Worm (Caenorhabditis elegans) whole organism, L1 larva: ENCODE measurements around the gene chil-14.
A peak's percentile ranks its signal among the peaks of the same experiment; 100 is the strongest.

Source experiments
- C16A3.4 ChIP-seq: fragments of 150-350 bp; optimal IDR thresholded peaks from 2 replicates; lab custom pipeline; 2014; ENCODE audit warnings: missing biosample characterization, missing genetic modification characterization
- C34B4.2 ChIP-seq: sonication (generic microtip); optimal IDR thresholded peaks from 2 replicates; lab custom pipeline; 2017; ENCODE audit warnings: mild to moderate bottlenecking, missing genetic modification characterization, missing compliant biosample characterization
- aha-1 ChIP-seq: fragments of 150-350 bp; optimal IDR thresholded peaks from 2 replicates; lab custom pipeline; 2014; ENCODE audit warnings: missing biosample characterization, missing genetic modification characterization
- alr-1 ChIP-seq: fragments of 200-800 bp; sonication (Bioruptor generic); optimal IDR thresholded peaks from 2 replicates; lab custom pipeline; 2018; ENCODE audit warnings: borderline replicate concordance, mild to moderate bottlenecking, missing genetic modification characterization, missing compliant biosample characterization
- ceh-63 ChIP-seq: fragments of 200-800 bp; sonication (Bioruptor generic); optimal IDR thresholded peaks from 2 replicates; lab custom pipeline; 2018; ENCODE audit warnings: mild to moderate bottlenecking, missing genetic modification characterization, missing compliant biosample characterization
- ceh-82 ChIP-seq, 3 experiments: fragments of 150-350 bp in 1 of 3; sonication (generic microtip) in 2 of 3; optimal IDR thresholded peaks; 2 replicates each; lab custom pipeline; 2014 to 2017; ENCODE audit warnings: missing biosample characterization in 3 of 3, missing genetic modification characterization in 3 of 3
- ceh-88 ChIP-seq: fragments of 200-800 bp; sonication (Bioruptor generic); IDR thresholded peaks from 2 replicates; pipeline ENCODE4 v1.3.6; 2022; ENCODE audit warnings: missing genetic modification characterization, missing compliant biosample characterization
- ces-1 ChIP-seq: fragments of 150-350 bp; optimal IDR thresholded peaks from 2 replicates; lab custom pipeline; 2014; ENCODE audit warnings: missing biosample characterization, missing genetic modification reagents, missing genetic modification characterization
- efl-1 ChIP-seq, 4 experiments: fragments of 150-350 bp; optimal IDR thresholded peaks in 3 of 4; peaks in 1 of 4; 1 replicate in 1 of 4; 2 replicates in 3 of 4; lab custom pipeline; 2014; ENCODE audit warnings: missing biosample characterization in 2 of 4, missing genetic modification characterization in 2 of 4, missing genetic modification reagents in 2 of 4
- egl-27 ChIP-seq, 2 experiments: fragments of 150-350 bp in 1 of 2; sonication (generic microtip); optimal IDR thresholded peaks; 3 replicates each; lab custom pipeline; 2017 to 2018; ENCODE audit warnings: missing biosample characterization in 2 of 2, missing genetic modification characterization in 2 of 2, missing genetic modification reagents in 2 of 2
- elt-2 ChIP-seq: sonication (generic microtip); optimal IDR thresholded peaks from 2 replicates; lab custom pipeline; 2016; ENCODE audit warnings: missing genetic modification characterization, mild to moderate bottlenecking, inconsistent platforms, missing compliant biosample characterization, missing genetic modification reagents
- elt-3 ChIP-seq, 6 experiments: fragments of 150-350 bp in 1 of 6; sonication (generic microtip); optimal IDR thresholded peaks; 2 replicates each; lab custom pipeline; 2017 to 2018; ENCODE audit warnings: missing biosample characterization in 6 of 6, missing genetic modification characterization in 6 of 6, inconsistent platforms in 1 of 6
- ets-5 ChIP-seq: fragments of 200-800 bp; sonication (Bioruptor generic); IDR thresholded peaks from 2 replicates; pipeline ENCODE4 v1.3.6; 2022; ENCODE audit warnings: missing genetic modification characterization, missing compliant biosample characterization
- fkh-10 ChIP-seq: sonication (generic microtip); optimal IDR thresholded peaks from 2 replicates; lab custom pipeline; 2017; ENCODE audit warnings: missing biosample characterization, missing genetic modification reagents, missing genetic modification characterization
- fkh-8 ChIP-seq: sonication (generic microtip); optimal IDR thresholded peaks from 2 replicates; lab custom pipeline; 2016; ENCODE audit warnings: mild to moderate bottlenecking, missing genetic modification characterization, missing compliant biosample characterization
- fos-1 ChIP-seq: fragments of 150-350 bp; optimal IDR thresholded peaks from 2 replicates; lab custom pipeline; 2014; ENCODE audit warnings: missing biosample characterization, missing genetic modification characterization
- grh-1 ChIP-seq: fragments of 200-800 bp; sonication (Bioruptor generic); IDR thresholded peaks from 2 replicates; pipeline ENCODE4 v1.3.6; 2022; ENCODE audit warnings: missing genetic modification reagents, missing genetic modification characterization, missing compliant biosample characterization
- hlh-4 ChIP-seq: sonication (generic microtip); optimal IDR thresholded peaks from 2 replicates; lab custom pipeline; 2016; ENCODE audit warnings: mild to moderate bottlenecking, missing genetic modification characterization, missing compliant biosample characterization
- hpl-2 ChIP-seq: fragments of 150-350 bp; optimal IDR thresholded peaks from 2 replicates; lab custom pipeline; 2014; ENCODE audit warnings: missing biosample characterization, missing genetic modification reagents, missing genetic modification characterization
- irx-1 ChIP-seq: sonication (generic microtip); optimal IDR thresholded peaks from 2 replicates; lab custom pipeline; 2016; ENCODE audit warnings: missing genetic modification characterization, missing compliant biosample characterization
- lin-13 ChIP-seq: fragments of 150-350 bp; optimal IDR thresholded peaks from 2 replicates; lab custom pipeline; 2014; ENCODE audit warnings: missing biosample characterization, missing genetic modification reagents, missing genetic modification characterization
- lin-14 ChIP-seq: fragments of 200-800 bp; sonication (Bioruptor generic); optimal IDR thresholded peaks from 2 replicates; lab custom pipeline; 2018; ENCODE audit warnings: mild to moderate bottlenecking, missing genetic modification characterization, moderate library complexity, missing compliant biosample characterization
- lin-15B ChIP-seq: fragments of 150-350 bp; sonication (generic microtip); optimal IDR thresholded peaks from 3 replicates; lab custom pipeline; 2014; ENCODE audit warnings: missing biosample characterization, missing genetic modification characterization
- lin-35 ChIP-seq, 2 experiments: fragments of 150-350 bp; optimal IDR thresholded peaks; 2 replicates each; lab custom pipeline; 2014; ENCODE audit warnings: missing biosample characterization in 2 of 2, missing genetic modification characterization in 2 of 2, missing genetic modification reagents in 2 of 2
- lin-39 ChIP-seq: fragments of 150-350 bp; optimal IDR thresholded peaks from 2 replicates; lab custom pipeline; 2014; ENCODE audit warnings: missing biosample characterization, missing genetic modification reagents, missing genetic modification characterization
- mab-9 ChIP-seq: fragments of 200-800 bp; sonication (Bioruptor generic); IDR thresholded peaks from 2 replicates; pipeline ENCODE4 v1.3.6; 2022; ENCODE audit warnings: missing genetic modification reagents, missing genetic modification characterization, missing compliant biosample characterization
- mef-2 ChIP-seq: fragments of 150-350 bp; optimal IDR thresholded peaks from 2 replicates; lab custom pipeline; 2014; ENCODE audit warnings: missing biosample characterization, missing genetic modification characterization
- nhr-12 ChIP-seq: sonication (generic microtip); optimal IDR thresholded peaks from 2 replicates; lab custom pipeline; 2017; ENCODE audit warnings: missing biosample characterization, missing genetic modification characterization
- nhr-19 ChIP-seq: fragments of 200-800 bp; sonication (Bioruptor generic); conservative IDR thresholded peaks from 2 replicates; pipeline ENCODE4 v1.3.6; 2022; ENCODE audit warnings: missing genetic modification characterization, missing compliant biosample characterization
- nhr-237 ChIP-seq: fragments of 150-350 bp; optimal IDR thresholded peaks from 2 replicates; lab custom pipeline; 2014; ENCODE audit warnings: missing biosample characterization, missing genetic modification characterization
- nhr-28 ChIP-seq: fragments of 150-350 bp; optimal IDR thresholded peaks from 2 replicates; lab custom pipeline; 2014; ENCODE audit warnings: missing biosample characterization, missing genetic modification characterization
- nhr-47 ChIP-seq: sonication (generic microtip); optimal IDR thresholded peaks from 2 replicates; lab custom pipeline; 2016; ENCODE audit warnings: mild to moderate bottlenecking, missing genetic modification characterization, moderate library complexity, missing compliant biosample characterization
- nhr-71 ChIP-seq: sonication (generic microtip); optimal IDR thresholded peaks from 2 replicates; lab custom pipeline; 2016; ENCODE audit warnings: mild to moderate bottlenecking, missing genetic modification characterization, moderate library complexity, missing compliant biosample characterization
- nhr-76 ChIP-seq: sonication (generic microtip); optimal IDR thresholded peaks from 2 replicates; lab custom pipeline; 2017; ENCODE audit warnings: missing biosample characterization, missing genetic modification characterization
- nhr-77 ChIP-seq: fragments of 150-350 bp; optimal IDR thresholded peaks from 2 replicates; lab custom pipeline; 2014; ENCODE audit warnings: missing biosample characterization, missing genetic modification characterization
- nhr-85 ChIP-seq: sonication (generic microtip); peaks from one replicate; lab custom pipeline; 2016; ENCODE audit warnings: missing genetic modification characterization, inconsistent platforms, missing compliant biosample characterization
- nhr-90 ChIP-seq: sonication (generic microtip); optimal IDR thresholded peaks from 2 replicates; lab custom pipeline; 2016; ENCODE audit warnings: mild to moderate bottlenecking, missing genetic modification characterization, missing compliant biosample characterization; ENCODE audit not compliant: poor library complexity
- pax-3 ChIP-seq: fragments of 200-800 bp; sonication (Bioruptor generic); optimal IDR thresholded peaks from 2 replicates; lab custom pipeline; 2018; ENCODE audit warnings: mild to moderate bottlenecking, missing genetic modification characterization, moderate library complexity, missing compliant biosample characterization
- rnt-1 ChIP-seq: sonication (generic microtip); optimal IDR thresholded peaks from 2 replicates; lab custom pipeline; 2016; ENCODE audit warnings: mild to moderate bottlenecking, missing genetic modification characterization, moderate library complexity, missing compliant biosample characterization
- skn-1 ChIP-seq: fragments of 150-350 bp; optimal IDR thresholded peaks from 2 replicates; lab custom pipeline; 2014; ENCODE audit warnings: missing biosample characterization, missing genetic modification characterization
- snpc-4 ChIP-seq: fragments of 150-350 bp; optimal IDR thresholded peaks from 2 replicates; lab custom pipeline; 2014; ENCODE audit warnings: missing biosample characterization, missing genetic modification characterization
- sptf-1 ChIP-seq: fragments of 150-350 bp; optimal IDR thresholded peaks from 2 replicates; lab custom pipeline; 2014; ENCODE audit warnings: missing biosample characterization, missing genetic modification characterization
- swsn-7 ChIP-seq: sonication (generic microtip); optimal IDR thresholded peaks from 2 replicates; lab custom pipeline; 2016; ENCODE audit warnings: missing genetic modification characterization, missing compliant biosample characterization
- tlp-1 ChIP-seq: fragments of 150-350 bp; optimal IDR thresholded peaks from 2 replicates; lab custom pipeline; 2014; ENCODE audit warnings: missing biosample characterization, missing genetic modification characterization
- unc-130 ChIP-seq: fragments of 150-350 bp; optimal IDR thresholded peaks from 2 replicates; lab custom pipeline; 2017; ENCODE audit warnings: missing biosample characterization, missing genetic modification characterization, inconsistent platforms
- unc-30 ChIP-seq: sonication (generic microtip); optimal IDR thresholded peaks from 2 replicates; lab custom pipeline; 2017; ENCODE audit warnings: missing biosample characterization, missing genetic modification characterization
- unc-62 ChIP-seq: fragments of 150-350 bp; optimal IDR thresholded peaks from 2 replicates; lab custom pipeline; 2014; ENCODE audit warnings: missing biosample characterization, missing genetic modification reagents, missing genetic modification characterization
- unc-86 ChIP-seq: sonication (generic microtip); optimal IDR thresholded peaks from 2 replicates; lab custom pipeline; 2016; ENCODE audit warnings: missing genetic modification characterization, missing compliant biosample characterization
- vab-15 ChIP-seq: sonication (generic microtip); optimal IDR thresholded peaks from 2 replicates; lab custom pipeline; 2017; ENCODE audit warnings: missing genotype, mild to moderate bottlenecking, missing genetic modification characterization, missing compliant biosample characterization
- zip-4 ChIP-seq: fragments of 200-800 bp; sonication (Bioruptor generic); optimal IDR thresholded peaks from 2 replicates; lab custom pipeline; 2018; ENCODE audit warnings: mild to moderate bottlenecking, missing genetic modification characterization, moderate library complexity, missing compliant biosample characterization
- ztf-11 ChIP-seq, 2 experiments: sonication (generic microtip); optimal IDR thresholded peaks; 2 replicates each; lab custom pipeline; 2016 to 2017; ENCODE audit warnings: missing genetic modification characterization in 2 of 2, missing biosample characterization in 1 of 2, missing compliant biosample characterization in 1 of 2
- ztf-4 ChIP-seq: fragments of 150-350 bp; optimal IDR thresholded peaks from 2 replicates; lab custom pipeline; 2014; ENCODE audit warnings: missing biosample characterization, missing genetic modification characterization

chil-14 gene

ce11 chrV:1438205-1438604 lies 16.7 kb upstream of the chil-14 start (continued):
- TF ChIP-seq lin-15B (tag; lab: Kevin White, UChicago) (no peak), mef-2 (tag; lab: Kevin White, UChicago) (no peak), aha-1 (tag; lab: Kevin White, UChicago) (no peak), snpc-4 (no peak), elt-3 (tag; optimal IDR thresholded peaks at IDR 0.05; lab: Kevin White, UChicago) (peak in 2 of 6 experiments; percentile 12 to 65), ceh-82 (tag; optimal IDR thresholded peaks at IDR 0.05; lab: Kevin White, UChicago) (no peak), swsn-7 (tag; lab: Kevin White, UChicago) (no peak), nhr-85 (tag; lab: Kevin White, UChicago) (no peak), hlh-4 (tag; lab: Kevin White, UChicago) (no peak), ceh-88 (GFP tag; lab: Robert Waterston, UW) (no peak), nhr-19 (no peak), fkh-8 (tag; lab: Kevin White, UChicago) (no peak), elt-2 (tag; lab: Kevin White, UChicago) (no peak), tlp-1 (tag; lab: Kevin White, UChicago) (no peak), nhr-237 (tag; lab: Kevin White, UChicago) (no peak), nhr-77 (tag; lab: Kevin White, UChicago) (no peak), lin-39 (tag; lab: Kevin White, UChicago) (no peak), lin-14 (peak; percentile 52), hpl-2 (GFP tag; lab: Kevin White, UChicago) (no peak), lin-13 (GFP tag; lab: Kevin White, UChicago) (no peak), nhr-28 (no peak), vab-15 (no peak), ets-5 (GFP tag; lab: Robert Waterston, UW) (no peak)

- TF ChIP-seq unc-130 (tag; lab: Kevin White, UChicago) (peak; percentile 24), unc-86 (no peak), unc-62 (no peak), lin-35 (GFP tag; optimal IDR thresholded peaks at IDR 0.05; lab: Kevin White, UChicago) (no peak), alr-1 (tag; lab: Kevin White, UChicago) (no peak), zip-4 (GFP tag; lab: Kevin White, UChicago) (no peak), ceh-63 (GFP tag; lab: Kevin White, UChicago) (no peak), nhr-19 (peak; percentile 44), nhr-76 (tag; lab: Kevin White, UChicago) (no peak), pax-3 (tag; lab: Kevin White, UChicago) (no peak), fkh-10 (GFP tag; lab: Kevin White, UChicago) (no peak), nhr-47 (tag; lab: Kevin White, UChicago) (no peak), C34B4.2 (tag; lab: Kevin White, UChicago) (no peak), mef-2 (tag; lab: Kevin White, UChicago) (no peak), fkh-8 (tag; lab: Kevin White, UChicago) (no peak), nhr-71 (peak; percentile 54), nhr-12 (tag; lab: Kevin White, UChicago) (no peak), nhr-77 (tag; lab: Kevin White, UChicago) (no peak), ztf-11 (tag; optimal IDR thresholded peaks at IDR 0.05; lab: Kevin White, UChicago) (no peak), C16A3.4 (no peak), hpl-2 (GFP tag; lab: Kevin White, UChicago) (no peak), grh-1 (GFP tag; lab: Robert Waterston, UW) (peak; percentile 92), rnt-1 (tag; lab: Kevin White, UChicago) (no peak), fos-1 (tag; lab: Kevin White, UChicago) (no peak), nhr-90 (tag; lab: Kevin White, UChicago) (peak; percentile 42), egl-27 (tag; optimal IDR thresholded peaks at IDR 0.05; lab: Kevin White, UChicago) (no peak), skn-1 (tag; lab: Kevin White, UChicago) (no peak), mab-9 (GFP tag; lab: Robert Waterston, UW) (no peak), irx-1 (tag; lab: Kevin White, UChicago) (no peak), sptf-1 (tag; lab: Kevin White, UChicago) (no peak), swsn-7 (tag; lab: Kevin White, UChicago) (no peak), unc-30 (no peak), efl-1 (optimal IDR thresholded peaks at IDR 0.05; lab: Kevin White, UChicago) (no peak), efl-1 (GFP tag; optimal IDR thresholded peaks at IDR 0.05 in 1 of 2; lab: Kevin White, UChicago) (peak in 1 of 2 experiments; percentile 58), ces-1 (GFP tag; lab: Kevin White, UChicago) (no peak), tlp-1 (tag; lab: Kevin White, UChicago) (no peak), ztf-4 (tag; lab: Kevin White, UChicago) (no peak)
Measured at ce11 chrV:1438832-1439231, 16.0 kb upstream of the chil-14 start, which contains the start of gene R09B5.11. Gene R09B5.11 (plus strand): TSS chrV:1439205.
